Worm (Caenorhabditis elegans) whole organism, late embryonic: ENCODE results near the gene hlh-4.

Experiments used
- K09A11.1 ChIP-seq: sonication (generic microtip); optimal IDR thresholded peaks from 2 replicates; lab custom pipeline; 2017; ENCODE audit warnings: antibody characterized with exemption, mild to moderate bottlenecking, missing genetic modification characterization, missing compliant biosample characterization; ENCODE audit not compliant: insufficient read depth
- ama-1 ChIP-seq: fragments of 150-350 bp; optimal IDR thresholded peaks from 2 replicates; lab custom pipeline; 2014
- che-1 ChIP-seq: sonication (generic microtip); optimal IDR thresholded peaks from 2 replicates; lab custom pipeline; 2016; ENCODE audit warnings: mild to moderate bottlenecking, missing genetic modification characterization, missing compliant biosample characterization
- elt-4 ChIP-seq: sonication (generic microtip); optimal IDR thresholded peaks from 2 replicates; lab custom pipeline; 2016; ENCODE audit warnings: missing genetic modification characterization, missing compliant biosample characterization
- fkh-10 ChIP-seq: fragments of 150-350 bp; optimal IDR thresholded peaks from 2 replicates; lab custom pipeline; 2014; ENCODE audit warnings: missing biosample characterization, missing genetic modification reagents, missing genetic modification characterization
- hlh-8 ChIP-seq: sonication (generic microtip); optimal IDR thresholded peaks from 2 replicates; lab custom pipeline; 2016; ENCODE audit warnings: missing genotype, missing genetic modification characterization, missing compliant biosample characterization
- lim-6 ChIP-seq: sonication (generic microtip); optimal IDR thresholded peaks from 2 replicates; lab custom pipeline; 2016; ENCODE audit warnings: missing genetic modification characterization, missing compliant biosample characterization
- npax-4 ChIP-seq: sonication (generic microtip); optimal IDR thresholded peaks from 2 replicates; lab custom pipeline; 2016; ENCODE audit warnings: missing genetic modification characterization, missing compliant biosample characterization
- pax-1 ChIP-seq: fragments of 150-350 bp; optimal IDR thresholded peaks from 2 replicates; lab custom pipeline; 2014; ENCODE audit warnings: missing biosample characterization, missing genetic modification characterization
- pqm-1 ChIP-seq: sonication (generic microtip); optimal IDR thresholded peaks from 2 replicates; lab custom pipeline; 2016; ENCODE audit warnings: missing genetic modification characterization, missing compliant biosample characterization
- syd-9 ChIP-seq: sonication (generic microtip); optimal IDR thresholded peaks from 2 replicates; lab custom pipeline; 2016; ENCODE audit warnings: mild to moderate bottlenecking, missing genetic modification characterization, moderate library complexity, missing compliant biosample characterization
- tbx-2 ChIP-seq: sonication (generic microtip); optimal IDR thresholded peaks from 2 replicates; lab custom pipeline; 2016; ENCODE audit warnings: missing genetic modification characterization, missing compliant biosample characterization
- unc-55 ChIP-seq: sonication (generic microtip); optimal IDR thresholded peaks from 2 replicates; lab custom pipeline; 2017; ENCODE audit warnings: missing biosample characterization, missing genetic modification reagents, missing genetic modification characterization
- unc-86 ChIP-seq: sonication (generic microtip); optimal IDR thresholded peaks from 2 replicates; lab custom pipeline; 2016; ENCODE audit warnings: missing genetic modification characterization, missing compliant biosample characterization

ce11 chrIII:9762093-9762748 lies 23.4 kb upstream of the hlh-4 start, which contains the start of gene gcc-2:
- TF ChIP-seq fkh-10 (GFP tag; lab: Kevin White, UChicago): no peak
- TF ChIP-seq unc-55 (GFP tag; lab: Kevin White, UChicago): no peak
- no peak for TF ChIP-seq unc-86 (tag; lab: Kevin White, UChicago)
- no peak for TF ChIP-seq hlh-8 (tag; lab: Kevin White, UChicago)
- no peak for TF ChIP-seq pqm-1 (tag; lab: Kevin White, UChicago)
- no peak for TF ChIP-seq ama-1
- no peak for TF ChIP-seq tbx-2
- TF ChIP-seq che-1 (tag; lab: Kevin White, UChicago): no peak
- no peak for TF ChIP-seq lim-6
- no peak for TF ChIP-seq npax-4
- TF ChIP-seq elt-4 (tag; lab: Kevin White, UChicago): no peak
- no peak for TF ChIP-seq K09A11.1
- TF ChIP-seq pax-1: no peak
- TF ChIP-seq syd-9 (tag; lab: Kevin White, UChicago): no peak
